Worm (Caenorhabditis elegans) whole organism, mixed stage, embryonic: ENCODE data around the gene F13A7.7.

ENCODE experiments used
- M03D4.4 ChIP-seq: sonication (generic microtip); optimal IDR thresholded peaks from 2 replicates; lab custom pipeline; 2017; ENCODE audit warnings: mild to moderate bottlenecking, missing genetic modification characterization, missing compliant biosample characterization
- bed-3 ChIP-seq: fragments of 200-800 bp; sonication (Bioruptor generic); optimal IDR thresholded peaks from 3 replicates; lab custom pipeline; 2018; ENCODE audit warnings: mild to moderate bottlenecking, missing genetic modification characterization, moderate library complexity, missing compliant biosample characterization
- blmp-1 ChIP-seq: fragments of 150-350 bp; optimal IDR thresholded peaks from 2 replicates; lab custom pipeline; 2014; ENCODE audit warnings: missing biosample characterization, missing genetic modification characterization
- ceh-39 ChIP-seq: fragments of 150-350 bp; optimal IDR thresholded peaks from 2 replicates; lab custom pipeline; 2014; ENCODE audit warnings: missing biosample characterization, missing genetic modification characterization
- ceh-43 ChIP-seq: fragments of 200-800 bp; sonication (Bioruptor generic); optimal IDR thresholded peaks from 2 replicates; lab custom pipeline; 2018; ENCODE audit warnings: mild to moderate bottlenecking, missing genetic modification characterization, moderate library complexity, missing compliant biosample characterization
- ceh-83 ChIP-seq: fragments of 200-800 bp; sonication (Bioruptor generic); optimal IDR thresholded peaks from 2 replicates; lab custom pipeline; 2018; ENCODE audit warnings: mild to moderate bottlenecking, missing genetic modification characterization, missing compliant biosample characterization
- cnd-1 ChIP-seq: fragments of 200-800 bp; sonication (Bioruptor generic); optimal IDR thresholded peaks from 2 replicates; lab custom pipeline; 2018; ENCODE audit warnings: mild to moderate bottlenecking, missing genetic modification characterization, missing compliant biosample characterization
- drap-1 ChIP-seq: fragments of 200-800 bp; sonication (Bioruptor generic); optimal IDR thresholded peaks from 3 replicates; lab custom pipeline; 2018; ENCODE audit warnings: mild to moderate bottlenecking, missing genetic modification characterization, missing compliant biosample characterization
- elt-1 ChIP-seq: sonication (generic microtip); optimal IDR thresholded peaks from 2 replicates; lab custom pipeline; 2017; ENCODE audit warnings: missing genetic modification characterization, mild to moderate bottlenecking, missing compliant biosample characterization, antibody characterized with exemption, moderate library complexity, borderline replicate concordance; ENCODE audit not compliant: insufficient read depth
- elt-3 ChIP-seq: fragments of 150-350 bp; optimal IDR thresholded peaks from 2 replicates; lab custom pipeline; 2014; ENCODE audit warnings: missing biosample characterization, missing genetic modification characterization
- flh-1 ChIP-seq: fragments of 200-800 bp; sonication (Bioruptor generic); optimal IDR thresholded peaks from 2 replicates; lab custom pipeline; 2018; ENCODE audit warnings: mild to moderate bottlenecking, missing genetic modification characterization, moderate library complexity, missing compliant biosample characterization
- ham-2 ChIP-seq: fragments of 200-800 bp; sonication (Bioruptor generic); optimal IDR thresholded peaks from 2 replicates; lab custom pipeline; 2018; ENCODE audit warnings: mild to moderate bottlenecking, missing genetic modification characterization, missing compliant biosample characterization
- hlh-1 ChIP-seq: fragments of 150-350 bp; optimal IDR thresholded peaks from 2 replicates; lab custom pipeline; 2014; ENCODE audit warnings: missing biosample characterization, missing genetic modification reagents, missing genetic modification characterization
- lin-13 ChIP-seq: fragments of 150-350 bp; optimal IDR thresholded peaks from 2 replicates; lab custom pipeline; 2014; ENCODE audit warnings: missing biosample characterization, missing genetic modification characterization
- lin-32 ChIP-seq: fragments of 200-800 bp; sonication (Bioruptor generic); optimal IDR thresholded peaks from 2 replicates; lab custom pipeline; 2018; ENCODE audit warnings: mild to moderate bottlenecking, missing genetic modification characterization, missing compliant biosample characterization
- lsy-2 ChIP-seq: fragments of 150-350 bp; optimal IDR thresholded peaks from 2 replicates; lab custom pipeline; 2014; ENCODE audit warnings: missing biosample characterization, missing genetic modification characterization
- mab-5 ChIP-seq: fragments of 150-350 bp; optimal IDR thresholded peaks from 2 replicates; lab custom pipeline; 2014; ENCODE audit warnings: missing biosample characterization, missing genetic modification characterization
- mep-1 ChIP-seq: fragments of 150-350 bp; optimal IDR thresholded peaks from 2 replicates; lab custom pipeline; 2017; ENCODE audit warnings: missing biosample characterization, missing genetic modification reagents, missing genetic modification characterization, inconsistent platforms
- mls-2 ChIP-seq: sonication (generic microtip); optimal IDR thresholded peaks from 2 replicates; lab custom pipeline; 2016; ENCODE audit warnings: mild to moderate bottlenecking, missing genetic modification characterization, moderate library complexity, missing compliant biosample characterization
- nhr-12 ChIP-seq: fragments of 150-350 bp; optimal IDR thresholded peaks from 2 replicates; lab custom pipeline; 2014; ENCODE audit warnings: missing biosample characterization, missing genetic modification characterization
- nhr-2 ChIP-seq: fragments of 150-350 bp; optimal IDR thresholded peaks from 2 replicates; lab custom pipeline; 2014; ENCODE audit warnings: missing biosample characterization, missing genetic modification characterization
- nhr-237 ChIP-seq: fragments of 150-350 bp; optimal IDR thresholded peaks from 2 replicates; lab custom pipeline; 2014; ENCODE audit warnings: missing biosample characterization, missing genetic modification characterization
- nhr-28 ChIP-seq: fragments of 150-350 bp; optimal IDR thresholded peaks from 2 replicates; lab custom pipeline; 2014; ENCODE audit warnings: missing biosample characterization, missing genetic modification characterization
- nhr-76 ChIP-seq: sonication (generic microtip); optimal IDR thresholded peaks from 2 replicates; lab custom pipeline; 2017; ENCODE audit warnings: missing biosample characterization, missing genetic modification characterization
- sem-2 ChIP-seq: fragments of 200-800 bp; sonication (Bioruptor generic); optimal IDR thresholded peaks from 2 replicates; lab custom pipeline; 2018; ENCODE audit warnings: mild to moderate bottlenecking, missing genetic modification characterization, missing compliant biosample characterization
- snpc-4 ChIP-seq: fragments of 150-350 bp; optimal IDR thresholded peaks from 2 replicates; lab custom pipeline; 2014; ENCODE audit warnings: missing biosample characterization, missing genetic modification characterization
- sptf-1 ChIP-seq: sonication (generic microtip); optimal IDR thresholded peaks from 2 replicates; lab custom pipeline; 2017; ENCODE audit warnings: mild to moderate bottlenecking, missing genetic modification characterization, moderate library complexity, missing compliant biosample characterization
- tbx-8 ChIP-seq: fragments of 200-800 bp; sonication (Bioruptor generic); optimal IDR thresholded peaks from 2 replicates; lab custom pipeline; 2018; ENCODE audit warnings: mild to moderate bottlenecking, missing genetic modification characterization, moderate library complexity, missing compliant biosample characterization
- unc-120 ChIP-seq: sonication (generic microtip); optimal IDR thresholded peaks from 2 replicates; lab custom pipeline; 2017; ENCODE audit warnings: missing genetic modification characterization, missing compliant biosample characterization; ENCODE audit not compliant: poor library complexity, severe bottlenecking
- unc-39 ChIP-seq: fragments of 150-350 bp; optimal IDR thresholded peaks from 2 replicates; lab custom pipeline; 2014; ENCODE audit warnings: missing biosample characterization, missing genetic modification characterization
- unc-62 ChIP-seq: fragments of 150-350 bp; optimal IDR thresholded peaks from 2 replicates; lab custom pipeline; 2014; ENCODE audit warnings: missing biosample characterization, missing genetic modification reagents, missing genetic modification characterization
- zip-8 ChIP-seq: fragments of 150-350 bp; optimal IDR thresholded peaks from 2 replicates; lab custom pipeline; 2014; ENCODE audit warnings: missing biosample characterization, missing genetic modification characterization
- ztf-11 ChIP-seq: fragments of 150-350 bp; optimal IDR thresholded peaks from 2 replicates; lab custom pipeline; 2014; ENCODE audit warnings: missing biosample characterization, missing genetic modification characterization

Gene F13A7.7

ce11 chrV:16399388-16399787 is 15.8 kb upstream of the F13A7.7 start, which contains the start of gene sre-36:
Gene sre-36, plus strand, starts transcription at chrV:16399688.
- TF ChIP-seq ham-2 (GFP tag; lab: Kevin White, UChicago) = no peak
- no peak for TF ChIP-seq lsy-2 (tag; lab: Kevin White, UChicago)
- no peak for TF ChIP-seq ceh-43 (GFP tag; lab: Kevin White, UChicago)
- TF ChIP-seq nhr-2 (tag; lab: Kevin White, UChicago) = no peak
- no peak for TF ChIP-seq unc-120 (tag; lab: Kevin White, UChicago)
- no peak for TF ChIP-seq ztf-11
- no peak for TF ChIP-seq blmp-1 (tag; lab: Kevin White, UChicago)
- no peak for TF ChIP-seq mep-1
- TF ChIP-seq elt-3 (tag; lab: Kevin White, UChicago) = no peak

ce11 chrV:16395739-16396138 is 12.1 kb upstream of the F13A7.7 start, which contains the start of gene F13A7.12:
Gene F13A7.12, plus strand, starts transcription at chrV:16396039.
- TF ChIP-seq mep-1 (no peak), unc-120 (tag; lab: Kevin White, UChicago) (no peak), snpc-4 (no peak), cnd-1 (no peak), ceh-39 (tag; lab: Kevin White, UChicago) (no peak), ceh-43 (GFP tag; lab: Kevin White, UChicago) (no peak), tbx-8 (GFP tag; lab: Kevin White, UChicago) (no peak), lsy-2 (tag; lab: Kevin White, UChicago) (no peak), sem-2 (GFP tag; lab: Kevin White, UChicago) (no peak), M03D4.4 (tag; lab: Kevin White, UChicago) (no peak), mls-2 (tag; lab: Kevin White, UChicago) (no peak), nhr-76 (tag; lab: Kevin White, UChicago) (no peak), nhr-237 (no peak), lin-32 (GFP tag; lab: Kevin White, UChicago) (no peak), bed-3 (GFP tag; lab: Kevin White, UChicago) (no peak), zip-8 (tag; lab: Kevin White, UChicago) (no peak)

- TF ChIP-seq ham-2 (GFP tag; lab: Kevin White, UChicago) (no peak), snpc-4 (no peak), nhr-76 (tag; lab: Kevin White, UChicago) (no peak), ceh-39 (tag; lab: Kevin White, UChicago) (no peak), drap-1 (GFP tag; lab: Kevin White, UChicago) (no peak), sptf-1 (tag; lab: Kevin White, UChicago) (no peak), sem-2 (GFP tag; lab: Kevin White, UChicago) (no peak), ceh-83 (GFP tag; lab: Kevin White, UChicago) (no peak), nhr-12 (no peak), elt-1 (tag; lab: Kevin White, UChicago) (no peak), ceh-43 (GFP tag; lab: Kevin White, UChicago) (no peak)
These were observed 11.5 kb upstream of the F13A7.7 start, which contains the start of gene F13A7.11 for ce11 chrV:16395131-16395530. Gene F13A7.11, minus strand, starts transcription at chrV:16395304.

ce11 chrV:16393728-16394127 is 10.1 kb upstream of the F13A7.7 start, which contains the start of gene srd-63:
Gene srd-63, minus strand, starts transcription at chrV:16393828.
- TF ChIP-seq snpc-4 (no peak), blmp-1 (tag; lab: Kevin White, UChicago) (no peak), sptf-1 (tag; lab: Kevin White, UChicago) (no peak)

- TF ChIP-seq nhr-237 = no peak
- TF ChIP-seq mab-5 = no peak
- TF ChIP-seq flh-1 (GFP tag; lab: Kevin White, UChicago) = no peak
- TF ChIP-seq lin-13 (tag; lab: Kevin White, UChicago) = no peak
These were observed 7.0 kb upstream of the F13A7.7 start, which contains the start of gene gst-44 for ce11 chrV:16390655-16391054. Gene gst-44, plus strand, starts transcription at chrV:16390891.

ce11 chrV:16388268-16388667 is 4.6 kb upstream of the F13A7.7 start, which contains the start of gene sri-65:
Gene sri-65, minus strand, starts transcription at chrV:16388368.
- TF ChIP-seq nhr-28 (tag; lab: Kevin White, UChicago) (no peak), nhr-76 (tag; lab: Kevin White, UChicago) (no peak), unc-62 (GFP tag; lab: Kevin White, UChicago) (no peak), sptf-1 (tag; lab: Kevin White, UChicago) (no peak), ceh-83 (GFP tag; lab: Kevin White, UChicago) (no peak), ztf-11 (no peak), mls-2 (tag; lab: Kevin White, UChicago) (no peak), lsy-2 (tag; lab: Kevin White, UChicago) (no peak), lin-32 (GFP tag; lab: Kevin White, UChicago) (no peak), hlh-1 (tag; lab: Kevin White, UChicago) (no peak), unc-120 (tag; lab: Kevin White, UChicago) (no peak), flh-1 (GFP tag; lab: Kevin White, UChicago) (no peak), blmp-1 (tag; lab: Kevin White, UChicago) (no peak), ceh-43 (GFP tag; lab: Kevin White, UChicago) (no peak), unc-39 (tag; lab: Kevin White, UChicago) (no peak), nhr-12 (no peak)
- TF ChIP-seq, all 35 proteins: peak for 0
